Fruit fly (Drosophila melanogaster) whole organism, embryonic: Measurements from ENCODE around the gene CG10317.

Experiments
- Bdp1 ChIP-seq: fragments of 200-800 bp; sonication (Bioruptor generic); optimal IDR thresholded peaks from 3 replicates; lab custom pipeline; 2016; ENCODE audit warnings: missing biosample characterization, missing genetic modification characterization
- CG10267 ChIP-seq: fragments of 200-800 bp; sonication (Bioruptor generic); optimal IDR thresholded peaks from 2 replicates; lab custom pipeline; 2018; ENCODE audit warnings: missing biosample characterization, mild to moderate bottlenecking, missing genetic modification characterization, moderate library complexity
- CG11398 ChIP-seq: fragments of 200-800 bp; sonication (Bioruptor generic); optimal IDR thresholded peaks from 2 replicates; lab custom pipeline; 2016; ENCODE audit warnings: missing biosample characterization, missing genetic modification characterization
- CG11723 ChIP-seq: fragments of 200-800 bp; sonication (Bioruptor generic); optimal IDR thresholded peaks from 2 replicates; lab custom pipeline; 2017; ENCODE audit warnings: missing biosample characterization, mild to moderate bottlenecking, missing genetic modification characterization
- CG1233 ChIP-seq: fragments of 200-800 bp; sonication (Bioruptor generic); optimal IDR thresholded peaks from 4 replicates; lab custom pipeline; 2018; ENCODE audit warnings: missing biosample characterization, mild to moderate bottlenecking, missing genetic modification characterization
- CG13123 ChIP-seq: fragments of 200-800 bp; sonication (Bioruptor generic); optimal IDR thresholded peaks from 2 replicates; lab custom pipeline; 2016; ENCODE audit warnings: missing biosample characterization, missing genetic modification characterization
- CG13296 ChIP-seq: fragments of 200-800 bp; sonication (Bioruptor generic); optimal IDR thresholded peaks from 3 replicates; lab custom pipeline; 2018; ENCODE audit warnings: missing biosample characterization, mild to moderate bottlenecking, missing genetic modification characterization
- CG14014 ChIP-seq: fragments of 200-800 bp; sonication (Bioruptor generic); IDR thresholded peaks from 2 replicates; pipeline ENCODE4 v1.3.6; 2022; ENCODE audit warnings: missing biosample characterization, missing genetic modification characterization
- CG14710 ChIP-seq: fragments of 200-800 bp; sonication (Bioruptor generic); optimal IDR thresholded peaks from 3 replicates; lab custom pipeline; 2019; ENCODE audit warnings: missing biosample characterization, mild to moderate bottlenecking, missing genetic modification characterization, moderate library complexity
- CG14965 ChIP-seq: fragments of 200-800 bp; sonication (Bioruptor generic); optimal IDR thresholded peaks from 2 replicates; lab custom pipeline; 2016; ENCODE audit warnings: missing biosample characterization, missing genetic modification characterization, borderline replicate concordance
- CG15011 ChIP-seq: fragments of 200-800 bp; sonication (Bioruptor generic); optimal IDR thresholded peaks from 3 replicates; lab custom pipeline; 2018; ENCODE audit warnings: missing biosample characterization, mild to moderate bottlenecking, missing genetic modification characterization
- CG16779 ChIP-seq: fragments of 200-800 bp; sonication (Bioruptor generic); IDR thresholded peaks from 2 replicates; pipeline ENCODE4 v1.3.6; 2022; ENCODE audit warnings: missing biosample characterization, missing genetic modification characterization
- CG17829 ChIP-seq: fragments of 200-800 bp; optimal IDR thresholded peaks from 2 replicates; lab custom pipeline; 2019; ENCODE audit warnings: missing biosample characterization, mild to moderate bottlenecking, missing genetic modification characterization, moderate library complexity
- CG2129 ChIP-seq: fragments of 200-800 bp; sonication (Bioruptor generic); IDR thresholded peaks from 2 replicates; pipeline ENCODE4 v1.3.6; 2022; ENCODE audit warnings: missing biosample characterization, missing genetic modification characterization; ENCODE audit not compliant: partially characterized antibody
- CG30020 ChIP-seq: fragments of 200-800 bp; optimal IDR thresholded peaks from 2 replicates; lab custom pipeline; 2019; ENCODE audit warnings: missing biosample characterization, mild to moderate bottlenecking, missing genetic modification characterization, moderate library complexity
- CG32532 ChIP-seq: fragments of 200-800 bp; sonication (Bioruptor generic); IDR thresholded peaks from 2 replicates; pipeline ENCODE4 v1.3.6; 2022; ENCODE audit warnings: missing biosample characterization, missing genetic modification characterization
- CG8388 ChIP-seq: fragments of 200-800 bp; sonication (Bioruptor generic); optimal IDR thresholded peaks from 2 replicates; lab custom pipeline; 2019; ENCODE audit warnings: missing biosample characterization, mild to moderate bottlenecking, missing genetic modification characterization, moderate library complexity
- CkIIα-i1 ChIP-seq: fragments of 200-800 bp; sonication (Bioruptor generic); IDR thresholded peaks from 2 replicates; pipeline ENCODE4 v1.3.6; 2022; ENCODE audit warnings: missing biosample characterization, missing genetic modification characterization
- CoRest ChIP-seq: fragments of 200-800 bp; sonication (Bioruptor generic); optimal IDR thresholded peaks from 3 replicates; lab custom pipeline; 2018; ENCODE audit warnings: missing biosample characterization, mild to moderate bottlenecking, missing genetic modification characterization, moderate library complexity
- Dek ChIP-seq: fragments of 200-800 bp; sonication (Bioruptor generic); optimal IDR thresholded peaks from 3 replicates; lab custom pipeline; 2019; ENCODE audit warnings: missing biosample characterization, mild to moderate bottlenecking, missing genetic modification characterization, moderate library complexity
- GATAe ChIP-seq: fragments of 200-800 bp; sonication (Bioruptor generic); conservative IDR thresholded peaks from 2 replicates; pipeline ENCODE4 v1.3.6; 2022; ENCODE audit warnings: missing biosample characterization, missing genetic modification characterization
- HLH54F ChIP-seq: fragments of 200-800 bp; sonication (Bioruptor generic); optimal IDR thresholded peaks from 3 replicates; lab custom pipeline; 2016; ENCODE audit warnings: missing biosample characterization, missing genetic modification characterization
- Hr39 ChIP-seq: fragments of >200 bp; optimal IDR thresholded peaks from 2 replicates; lab custom pipeline; 2017
- Hr78 ChIP-seq, 2 experiments: fragments of 200-800 bp in 1 of 2; fragments of >200 bp in 1 of 2; sonication (Bioruptor generic) in 1 of 2; optimal IDR thresholded peaks; 2 replicates each; lab custom pipeline; 2017 to 2019; ENCODE audit warnings: missing biosample characterization in 2 of 2, missing genetic modification characterization in 2 of 2, mild to moderate bottlenecking in 1 of 2, moderate library complexity in 1 of 2
- Meics ChIP-seq: fragments of 200-800 bp; sonication (Bioruptor generic); optimal IDR thresholded peaks from 2 replicates; lab custom pipeline; 2017; ENCODE audit warnings: missing biosample characterization, mild to moderate bottlenecking, missing genetic modification characterization
- Myb ChIP-seq: fragments of 200-800 bp; sonication (Bioruptor generic); optimal IDR thresholded peaks from 2 replicates; lab custom pipeline; 2016; ENCODE audit warnings: missing biosample characterization, missing genetic modification characterization
- NfI ChIP-seq: fragments of 200-800 bp; sonication (Bioruptor generic); optimal IDR thresholded peaks from 3 replicates; lab custom pipeline; 2018; ENCODE audit warnings: missing biosample characterization, mild to moderate bottlenecking, missing genetic modification characterization, moderate library complexity
- Sry-δ ChIP-seq: fragments of 200-800 bp; sonication (Bioruptor generic); optimal IDR thresholded peaks from 2 replicates; lab custom pipeline; 2016; ENCODE audit warnings: missing biosample characterization, missing genetic modification characterization
- Tbp ChIP-seq: fragments of >200 bp; optimal IDR thresholded peaks from 2 replicates; lab custom pipeline; 2018; ENCODE audit warnings: missing biosample characterization, missing genetic modification characterization
- YL-1 ChIP-seq: fragments of 200-800 bp; sonication (Bioruptor generic); optimal IDR thresholded peaks from 3 replicates; lab custom pipeline; 2017; ENCODE audit warnings: missing biosample characterization, mild to moderate bottlenecking, missing genetic modification characterization
- al ChIP-seq: fragments of 200-800 bp; sonication (Bioruptor generic); IDR thresholded peaks from 2 replicates; pipeline ENCODE4 v1.3.6; 2022; ENCODE audit warnings: missing biosample characterization, missing genetic modification characterization
- bab2 ChIP-seq: fragments of 200-800 bp; sonication (Bioruptor generic); optimal IDR thresholded peaks from 2 replicates; lab custom pipeline; 2016; ENCODE audit warnings: missing biosample characterization, missing genetic modification characterization
- bowl ChIP-seq: fragments of 200-800 bp; sonication (Bioruptor generic); IDR thresholded peaks from 2 replicates; pipeline ENCODE4 v1.3.6; 2022; ENCODE audit warnings: missing biosample characterization, missing genetic modification characterization
- caup ChIP-seq: fragments of 200-800 bp; sonication (Bioruptor generic); optimal IDR thresholded peaks from 3 replicates; lab custom pipeline; 2017; ENCODE audit warnings: missing biosample characterization, mild to moderate bottlenecking, missing genetic modification characterization, moderate library complexity; ENCODE audit not compliant: severe bottlenecking
- corto ChIP-seq: fragments of 200-800 bp; sonication (Bioruptor generic); optimal IDR thresholded peaks from 2 replicates; lab custom pipeline; 2016; ENCODE audit warnings: missing biosample characterization, mild to moderate bottlenecking, missing genetic modification characterization, moderate library complexity
- dati ChIP-seq: fragments of 200-800 bp; sonication (Bioruptor generic); IDR thresholded peaks from 2 replicates; pipeline ENCODE4 v1.3.6; 2022; ENCODE audit warnings: missing biosample characterization, missing genetic modification characterization
- en ChIP-seq: fragments of 200-800 bp; sonication (Bioruptor generic); optimal IDR thresholded peaks from 2 replicates; lab custom pipeline; 2016; ENCODE audit warnings: missing biosample characterization, missing genetic modification characterization
- ftz-f1 ChIP-seq: fragments of 200-800 bp; sonication (Bioruptor generic); optimal IDR thresholded peaks from 2 replicates; lab custom pipeline; 2016; ENCODE audit warnings: missing biosample characterization, missing genetic modification characterization
- gsb ChIP-seq: fragments of 200-800 bp; sonication (Bioruptor generic); IDR thresholded peaks from 2 replicates; pipeline ENCODE4 v1.3.6; 2022; ENCODE audit warnings: missing biosample characterization, missing genetic modification characterization
- hbn ChIP-seq: fragments of 200-800 bp; sonication (Bioruptor generic); IDR thresholded peaks from 2 replicates; pipeline ENCODE4 v1.3.6; 2022; ENCODE audit warnings: missing biosample characterization, missing genetic modification characterization; ENCODE audit not compliant: partially characterized antibody
- her ChIP-seq: fragments of 200-800 bp; sonication (Bioruptor generic); optimal IDR thresholded peaks from 2 replicates; lab custom pipeline; 2016; ENCODE audit warnings: missing biosample characterization, missing genetic modification characterization
- inv ChIP-seq: fragments of 200-800 bp; sonication (Bioruptor generic); IDR thresholded peaks from 2 replicates; pipeline ENCODE4 v1.3.6; 2022; ENCODE audit warnings: missing biosample characterization, missing genetic modification characterization; ENCODE audit not compliant: partially characterized antibody
- jing ChIP-seq: fragments of 200-800 bp; sonication (Bioruptor generic); optimal IDR thresholded peaks from 2 replicates; lab custom pipeline; 2018; ENCODE audit warnings: missing biosample characterization, mild to moderate bottlenecking, missing genetic modification characterization
- psq ChIP-seq: fragments of 200-800 bp; sonication (Bioruptor generic); optimal IDR thresholded peaks from 2 replicates; lab custom pipeline; 2017; ENCODE audit warnings: missing biosample characterization, missing genetic modification characterization
- salm ChIP-seq: fragments of 200-800 bp; sonication (Bioruptor generic); optimal IDR thresholded peaks from 2 replicates; lab custom pipeline; 2018; ENCODE audit warnings: missing biosample characterization, mild to moderate bottlenecking, missing genetic modification characterization
- scrt ChIP-seq: fragments of 200-800 bp; sonication (Bioruptor generic); optimal IDR thresholded peaks from 2 replicates; lab custom pipeline; 2018; ENCODE audit warnings: missing biosample characterization, mild to moderate bottlenecking, missing genetic modification characterization, moderate library complexity
- sens-2 ChIP-seq: fragments of 200-800 bp; sonication (Bioruptor generic); IDR thresholded peaks from 2 replicates; pipeline ENCODE4 v1.3.6; 2022; ENCODE audit warnings: missing biosample characterization, missing genetic modification characterization
- slou ChIP-seq: fragments of 200-800 bp; sonication (Bioruptor generic); optimal IDR thresholded peaks from 3 replicates; lab custom pipeline; 2016; ENCODE audit warnings: missing biosample characterization, missing genetic modification characterization
- tap ChIP-seq: fragments of 200-800 bp; optimal IDR thresholded peaks from 3 replicates; lab custom pipeline; 2019; ENCODE audit warnings: missing biosample characterization, mild to moderate bottlenecking, missing genetic modification characterization, moderate library complexity
- tna ChIP-seq: fragments of 200-800 bp; sonication (Bioruptor generic); IDR thresholded peaks from 2 replicates; pipeline ENCODE4 v1.3.6; 2022; ENCODE audit warnings: missing biosample characterization, missing genetic modification characterization; ENCODE audit not compliant: partially characterized antibody

Gene CG10317

DNA sequence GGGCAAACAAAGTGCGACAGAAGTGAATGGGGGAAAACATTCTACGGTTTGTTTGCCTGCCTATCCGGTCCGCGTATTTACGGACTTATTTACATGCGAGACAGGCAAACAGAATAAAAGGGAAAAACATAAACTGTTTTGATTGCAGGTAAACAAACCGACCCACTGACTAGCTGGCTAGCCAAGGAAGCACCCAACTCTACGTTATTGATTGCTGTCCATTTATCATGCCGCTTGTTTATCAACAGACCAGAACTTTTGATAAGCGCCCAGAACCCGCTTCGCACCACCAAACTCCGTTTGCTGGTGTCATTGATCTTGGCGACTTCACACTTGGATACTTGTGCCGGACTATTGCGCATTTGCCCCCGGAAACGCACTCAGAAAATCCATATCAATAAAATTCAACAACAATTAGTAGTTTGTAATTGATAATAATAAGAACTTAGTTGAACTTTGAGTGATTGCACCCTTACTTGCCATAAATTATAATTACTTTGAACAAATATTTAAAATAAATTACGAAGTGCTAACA is 38.5 kb downstream of the CG10317 start:
- no peak for TF ChIP-seq CG30020 (tag; lab: Kevin White, UChicago)
- peak; percentile 72 for TF ChIP-seq bab2 (GFP tag; lab: Kevin White, UChicago)
- TF ChIP-seq jing: no peak
- peak; percentile 77 for TF ChIP-seq CG11723 (GFP tag; lab: Kevin White, UChicago)
- peak; percentile 73 for TF ChIP-seq CG13296 (GFP tag; lab: Kevin White, UChicago)
- peak; percentile 53 for TF ChIP-seq CoRest (tag; lab: Kevin White, UChicago)
- TF ChIP-seq CG32532 (GFP tag; lab: Robert Waterston, UW): no peak; the same call in 1 of the 2 replicates
- TF ChIP-seq GATAe (GFP tag; lab: Robert Waterston, UW): 0 out of 2 replicates have a peak, but pooled peaks have one; percentile 8
- TF ChIP-seq al (GFP tag; lab: Robert Waterston, UW): peak; percentile 7; the same call in 1 of the 2 replicates
- TF ChIP-seq caup (GFP tag; lab: Kevin White, UChicago): peak; percentile 74
- TF ChIP-seq CG2129: no peak
- TF ChIP-seq YL-1 (GFP tag; lab: Kevin White, UChicago): peak; percentile 65
- TF ChIP-seq tap (tag; lab: Kevin White, UChicago): peak; percentile 16
- peak; percentile 30 for TF ChIP-seq psq (GFP tag; lab: Kevin White, UChicago)
- TF ChIP-seq CG15011 (GFP tag; lab: Kevin White, UChicago): peak; percentile 52
- peak; percentile 23; the same call in 1 of the 2 replicates for TF ChIP-seq sens-2 (GFP tag; lab: Robert Waterston, UW)
- no peak for TF ChIP-seq ftz-f1 (GFP tag; lab: Kevin White, UChicago)
- peak; percentile 59 for TF ChIP-seq salm (tag; lab: Kevin White, UChicago)
- peak; percentile 55 for TF ChIP-seq CG14710 (tag; lab: Kevin White, UChicago)
- no peak for TF ChIP-seq Hr39 (lab: Kevin White, UChicago)
- 0 out of 2 replicates have a peak, but pooled peaks have one; percentile 53 for TF ChIP-seq CG16779 (GFP tag; lab: Robert Waterston, UW)
- TF ChIP-seq Hr78 (GFP tag; optimal IDR thresholded peaks at IDR 0.05; lab: Kevin White, UChicago): peak in 1 of 2 experiments; percentile 32
- no peak for TF ChIP-seq dati (GFP tag; lab: Robert Waterston, UW)
- no peak for TF ChIP-seq Tbp (GFP tag; lab: Kevin White, UChicago)
- peak; percentile 81 for TF ChIP-seq CG13123 (GFP tag; lab: Kevin White, UChicago)
- no peak for TF ChIP-seq tna (GFP tag; lab: Robert Waterston, UW)
- TF ChIP-seq bowl (GFP tag; lab: Robert Waterston, UW): no peak
- no peak for TF ChIP-seq CG17829 (tag; lab: Kevin White, UChicago)
- no peak for TF ChIP-seq CG8388 (GFP tag; lab: Kevin White, UChicago)
- peak; percentile 63 for TF ChIP-seq gsb
- no peak for TF ChIP-seq HLH54F (GFP tag; lab: Kevin White, UChicago)
- TF ChIP-seq scrt (GFP tag; lab: Kevin White, UChicago): no peak
- TF ChIP-seq CG10267 (tag; lab: Kevin White, UChicago): no peak
- no peak for TF ChIP-seq hbn (GFP tag; lab: Robert Waterston, UW)
- TF ChIP-seq Bdp1: peak; percentile 78
- peak; percentile 61 for TF ChIP-seq Meics (GFP tag; lab: Kevin White, UChicago)
- peak; percentile 73 for TF ChIP-seq CG1233 (GFP tag; lab: Kevin White, UChicago)
- peak; percentile 61 for TF ChIP-seq her (GFP tag; lab: Kevin White, UChicago)
- TF ChIP-seq CG11398: peak; percentile 82
- peak; percentile 59; the same call in 1 of the 2 replicates for TF ChIP-seq CG14014 (GFP tag; lab: Robert Waterston, UW)
- TF ChIP-seq NfI (GFP tag; lab: Kevin White, UChicago): peak; percentile 20
- TF ChIP-seq en (GFP tag; lab: Kevin White, UChicago): no peak
- TF ChIP-seq inv: no peak
- TF ChIP-seq Dek (tag; lab: Kevin White, UChicago): no peak
- no peak for TF ChIP-seq CG14965 (GFP tag; lab: Kevin White, UChicago)
- TF ChIP-seq slou (GFP tag; lab: Kevin White, UChicago): peak; percentile 30
- TF ChIP-seq Sry-δ: no peak
- no peak for TF ChIP-seq corto (GFP tag; lab: Kevin White, UChicago)
- TF ChIP-seq CkIIα-i1: no peak
- peak; percentile 34 for TF ChIP-seq Myb (GFP tag; lab: Kevin White, UChicago)
